Worm (Caenorhabditis elegans): ENCODE data around the gene T02H6.1.

- TF ChIP-seq nhr-11 (tag; optimal IDR thresholded peaks at IDR 0.05) (no peak), aly-2 (tag; optimal IDR thresholded peaks at IDR 0.05) (no peak), gmeb-1 (tag; optimal IDR thresholded peaks at IDR 0.05) (no peak), lin-39 (tag; optimal IDR thresholded peaks at IDR 0.05) (no peak), zag-1 (tag; optimal IDR thresholded peaks at IDR 0.05) (no peak), unc-39 (tag; optimal IDR thresholded peaks at IDR 0.05) (no peak), ama-1 (optimal IDR thresholded peaks at IDR 0.05) (no peak), Y55F3AM.14 (GFP tag; optimal IDR thresholded peaks at IDR 0.05) (no peak)
Observed at ce11 chrII:667864-668263, 41.3 kb upstream of the T02H6.1 start.

Measured in whole organism, L2 larva.